Fruit fly (Drosophila melanogaster) whole organism, embryonic: Measurements from ENCODE around the gene dmGlut.

ENCODE experiments used
- CG10565 ChIP-seq: fragments of 200-800 bp; sonication (Bioruptor generic); optimal IDR thresholded peaks from 3 replicates; lab custom pipeline; 2016; ENCODE audit warnings: missing biosample characterization, mild to moderate bottlenecking, missing genetic modification characterization
- CG1233 ChIP-seq: fragments of 200-800 bp; sonication (Bioruptor generic); optimal IDR thresholded peaks from 4 replicates; lab custom pipeline; 2018; ENCODE audit warnings: missing biosample characterization, mild to moderate bottlenecking, missing genetic modification characterization
- CG15269 ChIP-seq: fragments of 200-800 bp; sonication (Bioruptor generic); optimal IDR thresholded peaks from 2 replicates; lab custom pipeline; 2018; ENCODE audit warnings: missing biosample characterization, mild to moderate bottlenecking, missing genetic modification characterization, moderate library complexity
- CG1603 ChIP-seq: fragments of 200-800 bp; sonication (Bioruptor generic); optimal IDR thresholded peaks from 2 replicates; lab custom pipeline; 2019; ENCODE audit warnings: missing biosample characterization, mild to moderate bottlenecking, missing genetic modification characterization, moderate library complexity
- CG16815 ChIP-seq: fragments of 200-800 bp; sonication (Bioruptor generic); optimal IDR thresholded peaks from 3 replicates; lab custom pipeline; 2017; ENCODE audit warnings: missing biosample characterization, mild to moderate bottlenecking, missing genetic modification characterization
- CG17359 ChIP-seq: fragments of 200-800 bp; sonication (Bioruptor generic); optimal IDR thresholded peaks from 3 replicates; lab custom pipeline; 2018; ENCODE audit warnings: missing biosample characterization, mild to moderate bottlenecking, missing genetic modification characterization, moderate library complexity
- CG31224 ChIP-seq: fragments of 200-800 bp; sonication (Bioruptor generic); IDR thresholded peaks from 2 replicates; pipeline ENCODE4 v1.3.6; 2022; ENCODE audit warnings: missing biosample characterization, missing genetic modification characterization
- CG31388 ChIP-seq: fragments of 200-800 bp; sonication (Bioruptor generic); optimal IDR thresholded peaks from 2 replicates; lab custom pipeline; 2016; ENCODE audit warnings: missing biosample characterization, missing genetic modification characterization
- CG32532 ChIP-seq: fragments of 200-800 bp; sonication (Bioruptor generic); IDR thresholded peaks from 2 replicates; pipeline ENCODE4 v1.3.6; 2022; ENCODE audit warnings: missing biosample characterization, missing genetic modification characterization
- CG3281 ChIP-seq: fragments of 200-800 bp; sonication (Bioruptor generic); optimal IDR thresholded peaks from 3 replicates; lab custom pipeline; 2017; ENCODE audit warnings: missing biosample characterization, mild to moderate bottlenecking, missing genetic modification characterization
- CG4617 ChIP-seq: fragments of 200-800 bp; sonication (Bioruptor generic); optimal IDR thresholded peaks from 3 replicates; lab custom pipeline; 2016; ENCODE audit warnings: missing biosample characterization, missing genetic modification characterization, borderline replicate concordance
- CG4707 ChIP-seq: fragments of 200-800 bp; sonication (Bioruptor generic); optimal IDR thresholded peaks from 2 replicates; lab custom pipeline; 2018; ENCODE audit warnings: missing biosample characterization, mild to moderate bottlenecking, missing genetic modification characterization, moderate library complexity
- CG6254 ChIP-seq: fragments of 200-800 bp; sonication (Bioruptor generic); optimal IDR thresholded peaks from 3 replicates; lab custom pipeline; 2017; ENCODE audit warnings: mild to moderate bottlenecking, missing biosample characterization, missing genetic modification reagents, missing genetic modification characterization
- Dek ChIP-seq: fragments of 200-800 bp; sonication (Bioruptor generic); optimal IDR thresholded peaks from 3 replicates; lab custom pipeline; 2019; ENCODE audit warnings: missing biosample characterization, mild to moderate bottlenecking, missing genetic modification characterization, moderate library complexity
- Drgx ChIP-seq: fragments of 200-800 bp; sonication (Bioruptor generic); IDR thresholded peaks from 2 replicates; pipeline ENCODE4 v1.3.6; 2022; ENCODE audit warnings: missing biosample characterization, missing genetic modification characterization
- GATAe ChIP-seq: fragments of 200-800 bp; sonication (Bioruptor generic); conservative IDR thresholded peaks from 2 replicates; pipeline ENCODE4 v1.3.6; 2022; ENCODE audit warnings: missing biosample characterization, missing genetic modification characterization
- HLH54F ChIP-seq: fragments of 200-800 bp; sonication (Bioruptor generic); optimal IDR thresholded peaks from 3 replicates; lab custom pipeline; 2016; ENCODE audit warnings: missing biosample characterization, missing genetic modification characterization
- Hr39 ChIP-seq: fragments of >200 bp; optimal IDR thresholded peaks from 2 replicates; lab custom pipeline; 2017
- Oli ChIP-seq: fragments of 200-800 bp; sonication (Bioruptor generic); optimal IDR thresholded peaks from 2 replicates; lab custom pipeline; 2018; ENCODE audit warnings: missing biosample characterization, mild to moderate bottlenecking, missing genetic modification characterization, moderate library complexity
- Ptx1 ChIP-seq: fragments of 200-800 bp; sonication (Bioruptor generic); IDR thresholded peaks from 2 replicates; pipeline ENCODE4 v1.3.6; 2022; ENCODE audit warnings: missing biosample characterization, missing genetic modification characterization
- Xrp1 ChIP-seq: fragments of 200-800 bp; sonication (Bioruptor generic); IDR thresholded peaks from 2 replicates; pipeline ENCODE4 v1.3.6; 2022; ENCODE audit warnings: missing biosample characterization, missing genetic modification characterization
- ato ChIP-seq: fragments of 200-800 bp; sonication (Bioruptor generic); IDR thresholded peaks from 2 replicates; pipeline ENCODE4 v1.3.6; 2022; ENCODE audit warnings: missing biosample characterization, missing genetic modification characterization; ENCODE audit not compliant: partially characterized antibody
- bsh ChIP-seq, 2 experiments: fragments of 200-800 bp; sonication (Bioruptor generic); optimal IDR thresholded peaks; 2 replicates each; lab custom pipeline; 2017 to 2018; ENCODE audit warnings: mild to moderate bottlenecking in 2 of 2, missing biosample characterization in 2 of 2, missing genetic modification characterization in 2 of 2, moderate library complexity in 1 of 2
- cato ChIP-seq: fragments of 200-800 bp; sonication (Bioruptor generic); optimal IDR thresholded peaks from 2 replicates; lab custom pipeline; 2016; ENCODE audit warnings: missing biosample characterization, missing genetic modification characterization, borderline replicate concordance
- chinmo ChIP-seq: fragments of 200-800 bp; sonication (Bioruptor generic); IDR thresholded peaks from 4 replicates; pipeline ENCODE4 v1.3.6; 2022; ENCODE audit warnings: missing biosample characterization, missing genetic modification characterization; ENCODE audit not compliant: partially characterized antibody
- crol ChIP-seq: fragments of 200-800 bp; sonication (Bioruptor generic); IDR thresholded peaks from 2 replicates; pipeline ENCODE4 v1.3.6; 2022; ENCODE audit warnings: missing biosample characterization, missing genetic modification characterization
- danr ChIP-seq: fragments of 200-800 bp; sonication (Bioruptor generic); IDR thresholded peaks from 2 replicates; pipeline ENCODE4 v1.3.6; 2022; ENCODE audit warnings: missing biosample characterization, missing genetic modification characterization
- lab ChIP-seq: fragments of 200-800 bp; sonication (Bioruptor generic); optimal IDR thresholded peaks from 3 replicates; lab custom pipeline; 2017; ENCODE audit warnings: missing biosample characterization, missing genetic modification characterization, mild to moderate bottlenecking, moderate library complexity, missing genetic modification reagents
- nom ChIP-seq: fragments of 200-800 bp; sonication (Bioruptor generic); optimal IDR thresholded peaks from 2 replicates; lab custom pipeline; 2017; ENCODE audit warnings: missing biosample characterization, missing genetic modification characterization, mild to moderate bottlenecking, moderate library complexity, missing genetic modification reagents
- pb ChIP-seq: fragments of 200-800 bp; sonication (Bioruptor generic); optimal IDR thresholded peaks from 3 replicates; lab custom pipeline; 2016; ENCODE audit warnings: missing biosample characterization, missing genetic modification characterization
- pum ChIP-seq: fragments of 200-800 bp; sonication (Bioruptor generic); optimal IDR thresholded peaks from 2 replicates; lab custom pipeline; 2016; ENCODE audit warnings: missing biosample characterization, missing genetic modification characterization
- sim ChIP-seq: fragments of 200-800 bp; sonication (Bioruptor generic); IDR thresholded peaks from 2 replicates; pipeline ENCODE4 v1.3.6; 2022; ENCODE audit warnings: missing biosample characterization, missing genetic modification characterization
- sisA ChIP-seq: fragments of 200-800 bp; sonication (Bioruptor generic); IDR thresholded peaks from 2 replicates; pipeline ENCODE4 v1.3.6; 2022; ENCODE audit warnings: missing biosample characterization, missing genetic modification characterization
- tin ChIP-seq: fragments of 200-800 bp; sonication (Bioruptor generic); optimal IDR thresholded peaks from 3 replicates; lab custom pipeline; 2016; ENCODE audit warnings: missing biosample characterization, missing genetic modification characterization
- tup ChIP-seq: fragments of 200-800 bp; sonication (Bioruptor generic); optimal IDR thresholded peaks from 2 replicates; lab custom pipeline; 2016; ENCODE audit warnings: missing biosample characterization, mild to moderate bottlenecking, missing genetic modification characterization, moderate library complexity
- zen ChIP-seq: fragments of 200-800 bp; sonication (Bioruptor generic); optimal IDR thresholded peaks from 3 replicates; lab custom pipeline; 2018; ENCODE audit warnings: missing biosample characterization, mild to moderate bottlenecking, missing genetic modification characterization, moderate library complexity

dmGlut gene

dm6 chr2L:12011682-12012655 lies 15.3 kb upstream of the dmGlut start (continued):
- TF ChIP-seq CG1603 (tag; lab: Kevin White, UChicago) (peak; percentile 80), danr (no peak), GATAe (GFP tag; lab: Robert Waterston, UW) (no peak), sim (GFP tag; lab: Robert Waterston, UW) (no peak), CG3281 (GFP tag; lab: Kevin White, UChicago) (peak; percentile 62), tin (GFP tag; lab: Kevin White, UChicago) (peak; percentile 76), Ptx1 (GFP tag; lab: Robert Waterston, UW) (no peak), pum (GFP tag; lab: Kevin White, UChicago) (peak; percentile 59), tup (GFP tag; lab: Kevin White, UChicago) (peak; percentile 24), cato (GFP tag; lab: Kevin White, UChicago) (no peak)
- TF ChIP-seq, all 482 proteins: peak for 274

DNA sequence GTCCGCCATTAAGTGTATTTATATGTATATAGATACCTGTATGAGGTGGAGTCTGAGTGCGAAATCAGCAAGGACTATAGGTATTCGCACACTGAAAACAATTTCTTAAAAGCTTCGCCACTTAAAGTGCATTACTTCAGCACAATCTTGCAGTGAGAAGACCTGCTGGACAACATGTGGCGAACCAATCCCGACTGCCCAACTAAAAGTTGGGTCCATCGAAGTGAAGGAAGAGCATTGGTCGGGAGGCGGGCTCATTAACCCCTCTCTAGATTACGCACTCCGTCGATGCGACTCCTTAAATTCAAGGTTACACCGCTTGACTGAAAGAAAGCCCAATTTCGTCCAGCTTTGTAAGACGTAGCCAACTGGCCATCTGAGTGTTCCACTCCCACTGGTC lies 14.0 kb upstream of the dmGlut start:
- TF ChIP-seq CG17359 (tag; lab: Kevin White, UChicago) (no peak), CG4617 (GFP tag; lab: Kevin White, UChicago) (no peak), HLH54F (GFP tag; lab: Kevin White, UChicago) (no peak), CG16815 (GFP tag; lab: Kevin White, UChicago) (no peak), CG1233 (GFP tag; lab: Kevin White, UChicago) (no peak), CG4707 (no peak), ato (GFP tag; lab: Robert Waterston, UW) (no peak), Dek (tag; lab: Kevin White, UChicago) (no peak), Oli (tag; lab: Kevin White, UChicago) (no peak), zen (tag; lab: Kevin White, UChicago) (no peak), CG10565 (no peak), CG6254 (no peak), CG32532 (GFP tag; lab: Robert Waterston, UW) (no peak)

DNA sequence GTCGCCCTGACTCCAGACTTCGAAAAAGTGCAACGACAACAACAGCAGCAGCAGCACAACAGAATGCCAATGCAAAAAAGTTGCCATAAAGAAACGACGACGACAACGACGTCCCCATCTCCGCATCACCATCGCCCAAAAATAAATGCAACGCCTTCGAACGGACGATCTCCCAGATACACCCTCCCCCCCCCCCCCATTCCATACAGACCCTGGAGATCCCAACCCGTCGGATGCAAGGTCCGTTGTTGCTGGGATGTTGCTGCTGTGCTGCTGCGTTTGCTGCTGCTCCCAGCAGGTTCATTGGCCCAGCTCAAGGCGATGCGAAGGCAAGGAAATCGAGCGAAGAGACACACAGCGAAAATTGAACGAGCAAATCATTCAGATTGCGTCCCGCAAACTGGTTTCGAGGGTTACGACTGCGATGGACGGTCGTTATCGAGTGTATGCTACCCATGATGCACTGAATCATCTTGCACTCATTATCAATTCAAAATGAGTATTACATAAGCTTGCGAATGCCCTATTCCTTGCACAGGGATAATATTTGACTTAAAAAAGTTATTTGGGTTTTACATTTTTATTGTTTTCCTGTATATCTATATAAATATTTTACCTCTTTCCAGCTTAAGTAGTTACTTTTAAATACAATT lies 13.4 kb upstream of the dmGlut start:
- TF ChIP-seq CG15269 (tag; lab: Kevin White, UChicago) (no peak), sisA (0 out of 2 replicates have a peak, but pooled peaks have one; percentile 11), crol (peak; percentile 44; the same call in 1 of the 2 replicates), CG31224 (GFP tag; lab: Robert Waterston, UW) (peak; percentile 63), Hr39 (peak; percentile 70), bsh (GFP tag; optimal IDR thresholded peaks at IDR 0.05; lab: Kevin White, UChicago) (peak in 1 of 2 experiments; percentile 42), Xrp1 (no peak), CG31388 (GFP tag; lab: Kevin White, UChicago) (no peak), Drgx (GFP tag; lab: Robert Waterston, UW) (peak; percentile 58), lab (GFP tag; lab: Kevin White, UChicago) (no peak), nom (GFP tag; lab: Kevin White, UChicago) (peak; percentile 96), chinmo (GFP tag; lab: Robert Waterston, UW) (0 out of 4 replicates have a peak, but pooled peaks have one; percentile 51), pb (no peak)
- TF ChIP-seq, all 482 proteins: peak for 8
